Worm (Caenorhabditis elegans): ENCODE results near the gene ugt-20.

ce11 chrIV:6051884-6052283 is 31.5 kb downstream of the ugt-20 start:
- no peak for TF ChIP-seq ZK185.1 (tag; optimal IDR thresholded peaks at IDR 0.05; ENCODE audit: poor library complexity, severe bottlenecking)
- no peak for TF ChIP-seq lsy-27 (tag; optimal IDR thresholded peaks at IDR 0.05; ENCODE audit: borderline replicate concordance, insufficient read depth)
- no peak for TF ChIP-seq F23B12.7 (tag; optimal IDR thresholded peaks at IDR 0.05; ENCODE audit: insufficient read depth)
- TF ChIP-seq chd-7 (tag; optimal IDR thresholded peaks at IDR 0.05): no peak
